Fruit fly (Drosophila melanogaster) whole organism, larva: ENCODE results near the gene CG32814.

Experiments
- noc ChIP-seq: fragments of 200-800 bp; sonication (Bioruptor generic); optimal IDR thresholded peaks from 3 replicates; lab custom pipeline; 2019; ENCODE audit warnings: missing biosample characterization, mild to moderate bottlenecking, missing genetic modification characterization, moderate library complexity

The CG32814 gene

dm6 chrX:1026511-1026910, at the start of gene CG32814, which contains the start of the genes CG11638 and CG3021:
Gene CG32814 (minus strand): TSS chrX:1026700.
Gene CG11638 (minus strand): TSS chrX:1026703.
Gene CG3021 (plus strand): TSS chrX:1026791.
- TF ChIP-seq noc (tag; lab: Kevin White, UChicago), result no peak

- TF ChIP-seq noc (tag; lab: Kevin White, UChicago), result no peak
These were observed 36.6 kb upstream of the CG32814 start for dm6 chrX:1063143-1063542.

dm6 chrX:1056338-1056737, 29.8 kb upstream of the CG32814 start:
- no peak for TF ChIP-seq noc (tag; lab: Kevin White, UChicago)

dm6 chrX:1052684-1053389, 26.3 kb upstream of the CG32814 start:
- peak; percentile 50 for TF ChIP-seq noc (tag; lab: Kevin White, UChicago)

- TF ChIP-seq noc (tag; lab: Kevin White, UChicago), result no peak
These were observed 24.7 kb upstream of the CG32814 start, which contains the start of gene CG14629 for dm6 chrX:1051251-1051629. Gene CG14629 (plus strand): TSS chrX:1051525.

- TF ChIP-seq noc (tag; lab: Kevin White, UChicago), result peak; percentile 3
These were observed 24.2 kb upstream of the CG32814 start for dm6 chrX:1050617-1051250.

dm6 chrX:1047695-1048094, 21.2 kb upstream of the CG32814 start:
- no peak for TF ChIP-seq noc (tag; lab: Kevin White, UChicago)

- no peak for TF ChIP-seq noc (tag; lab: Kevin White, UChicago)
These were observed 19.4 kb upstream of the CG32814 start, which contains the start of gene CG42259 for dm6 chrX:1045924-1046323. Gene CG42259 (plus strand): TSS chrX:1046224.

- peak; percentile 40 for TF ChIP-seq noc (tag; lab: Kevin White, UChicago)
These were observed 15.0 kb upstream of the CG32814 start for dm6 chrX:1041407-1042038.

- no peak for TF ChIP-seq noc (tag; lab: Kevin White, UChicago)
These were observed 6.6 kb upstream of the CG32814 start for dm6 chrX:1033066-1033465.

- peak; percentile 38 for TF ChIP-seq noc (tag; lab: Kevin White, UChicago)
These were observed 4.7 kb upstream of the CG32814 start, which contains the start of gene CG14630 for dm6 chrX:1031196-1031595. Gene CG14630 (plus strand): TSS chrX:1031496.

- no peak for TF ChIP-seq noc (tag; lab: Kevin White, UChicago)
These were observed 4.0 kb upstream of the CG32814 start, which contains the start of the genes Cdc45 and Rpp21 for dm6 chrX:1030478-1030877. Gene Cdc45 (minus strand): TSS chrX:1030556. Gene Rpp21 (plus strand): TSS chrX:1030758.

dm6 chrX:1011543-1012085, 14.9 kb downstream of the CG32814 start, which contains the start of the genes TfIIA-S-2 and CG14631:
Gene TfIIA-S-2 (minus strand): TSS chrX:1011643.
Gene CG14631 (plus strand): TSS chrX:1012035.
- no peak for TF ChIP-seq noc (tag; lab: Kevin White, UChicago)

- no peak for TF ChIP-seq noc (tag; lab: Kevin White, UChicago)
These were observed 16.8 kb downstream of the CG32814 start for dm6 chrX:1009468-1010259.

- no peak for TF ChIP-seq noc (tag; lab: Kevin White, UChicago)
These were observed 20.3 kb downstream of the CG32814 start for dm6 chrX:1006182-1006581.
